Worm (Caenorhabditis elegans) whole organism, L4 larva: ENCODE measurements around the gene oops-1.

Source experiments
- R02D3.7 ChIP-seq: fragments of 150-350 bp; sonication (generic microtip); optimal IDR thresholded peaks from 3 replicates; lab custom pipeline; 2014; ENCODE audit warnings: missing biosample characterization, missing genetic modification characterization
- daf-12 ChIP-seq: fragments of 150-350 bp; optimal IDR thresholded peaks from 2 replicates; lab custom pipeline; 2014; ENCODE audit warnings: missing biosample characterization, missing genetic modification reagents, missing genetic modification characterization
- lin-1 ChIP-seq: fragments of 200-800 bp; sonication (Bioruptor generic); IDR thresholded peaks from 2 replicates; pipeline ENCODE4 v1.3.6; 2022; ENCODE audit warnings: missing genetic modification reagents, missing genetic modification characterization, missing compliant biosample characterization
- lsy-2 ChIP-seq, 2 experiments: fragments of 150-350 bp in 1 of 2; sonication (generic microtip) in 1 of 2; optimal IDR thresholded peaks; 2 replicates each; lab custom pipeline; 2014 to 2017; ENCODE audit warnings: missing biosample characterization in 2 of 2, missing genetic modification characterization in 2 of 2
- mdl-1 ChIP-seq, 2 experiments: fragments of 150-350 bp in 1 of 2; sonication (generic microtip) in 1 of 2; optimal IDR thresholded peaks; 2 replicates each; lab custom pipeline; 2014 to 2017; ENCODE audit warnings: missing biosample characterization in 2 of 2, missing genetic modification characterization in 2 of 2
- mep-1 ChIP-seq: fragments of 150-350 bp; sonication (generic microtip); optimal IDR thresholded peaks from 3 replicates; lab custom pipeline; 2014; ENCODE audit warnings: missing biosample characterization, missing genetic modification characterization
- nhr-77 ChIP-seq: fragments of 150-350 bp; optimal IDR thresholded peaks from 2 replicates; lab custom pipeline; 2014; ENCODE audit warnings: missing biosample characterization, missing genetic modification characterization
- pha-4 ChIP-seq, 2 experiments: fragments of 150-350 bp in 1 of 2; fragments of 200-800 bp in 1 of 2; sonication (Bioruptor generic) in 1 of 2; IDR thresholded peaks in 1 of 2; optimal IDR thresholded peaks in 1 of 2; 2 replicates each; pipeline versions ENCODE4 v1.3.6 to Lab custom; 2014 to 2022; ENCODE audit warnings: missing genetic modification characterization in 2 of 2, missing genetic modification reagents in 2 of 2, missing biosample characterization in 1 of 2, missing compliant biosample characterization in 1 of 2
- set-16 ChIP-seq: fragments of 200-800 bp; sonication (Bioruptor generic); IDR thresholded peaks from 2 replicates; pipeline ENCODE4 v1.3.6; 2022; ENCODE audit warnings: missing genetic modification reagents, missing genetic modification characterization, missing compliant biosample characterization
- ztf-11 ChIP-seq: fragments of 150-350 bp; optimal IDR thresholded peaks from 2 replicates; lab custom pipeline; 2014; ENCODE audit warnings: missing biosample characterization, missing genetic modification characterization

ce11 chrIV:5839178-5839577, 25.2 kb upstream of the oops-1 start, which contains the start of gene C06E7.2:
- TF ChIP-seq lsy-2 (tag; optimal IDR thresholded peaks at IDR 0.05; lab: Kevin White, UChicago): no peak
- TF ChIP-seq pha-4 (GFP tag; IDR thresholded peaks at IDR 0.05; lab: Robert Waterston, UW): no peak
- TF ChIP-seq pha-4 (tag; optimal IDR thresholded peaks at IDR 0.05; lab: Kevin White, UChicago): no peak
- no peak for TF ChIP-seq mdl-1 (tag; optimal IDR thresholded peaks at IDR 0.05; lab: Kevin White, UChicago)
- no peak for TF ChIP-seq nhr-77
- TF ChIP-seq R02D3.7 (tag; lab: Kevin White, UChicago): no peak
- no peak for TF ChIP-seq lin-1 (GFP tag; lab: Robert Waterston, UW)
- TF ChIP-seq ztf-11 (tag; lab: Kevin White, UChicago): no peak
- TF ChIP-seq mep-1: no peak
- no peak for TF ChIP-seq set-16
- no peak for TF ChIP-seq daf-12
